Fruit fly (Drosophila melanogaster) whole organism, embryonic: ENCODE measurements around the gene Rab39.

Experiments used
- Aef1 ChIP-seq: fragments of 200-800 bp; sonication (Bioruptor generic); IDR thresholded peaks from 3 replicates; pipeline ENCODE4 v1.3.6; 2022; ENCODE audit warnings: missing biosample characterization, missing genetic modification characterization
- Atf3 ChIP-seq: fragments of 200-800 bp; sonication (Bioruptor generic); optimal IDR thresholded peaks from 3 replicates; lab custom pipeline; 2016; ENCODE audit warnings: missing biosample characterization, missing genetic modification characterization
- Bteb2 ChIP-seq: fragments of 200-800 bp; sonication (Bioruptor generic); optimal IDR thresholded peaks from 2 replicates; lab custom pipeline; 2016; ENCODE audit warnings: missing biosample characterization, missing genetic modification characterization
- CG1024 ChIP-seq: fragments of 200-800 bp; sonication (Bioruptor generic); IDR thresholded peaks from 2 replicates; pipeline ENCODE4 v1.3.6; 2022; ENCODE audit warnings: missing biosample characterization, missing genetic modification characterization
- CG11723 ChIP-seq: fragments of 200-800 bp; sonication (Bioruptor generic); optimal IDR thresholded peaks from 2 replicates; lab custom pipeline; 2017; ENCODE audit warnings: missing biosample characterization, mild to moderate bottlenecking, missing genetic modification characterization
- CG12155 ChIP-seq: fragments of 200-800 bp; sonication (Bioruptor generic); optimal IDR thresholded peaks from 3 replicates; lab custom pipeline; 2016; ENCODE audit warnings: missing biosample characterization, missing genetic modification characterization
- CG12744 ChIP-seq: fragments of 200-800 bp; sonication (Bioruptor generic); optimal IDR thresholded peaks from 2 replicates; lab custom pipeline; 2016; ENCODE audit warnings: missing biosample characterization, missing genetic modification characterization
- CG14014 ChIP-seq: fragments of 200-800 bp; sonication (Bioruptor generic); IDR thresholded peaks from 2 replicates; pipeline ENCODE4 v1.3.6; 2022; ENCODE audit warnings: missing biosample characterization, missing genetic modification characterization
- CG15011 ChIP-seq: fragments of 200-800 bp; sonication (Bioruptor generic); optimal IDR thresholded peaks from 3 replicates; lab custom pipeline; 2018; ENCODE audit warnings: missing biosample characterization, mild to moderate bottlenecking, missing genetic modification characterization
- CG17568 ChIP-seq: fragments of 200-800 bp; sonication (Bioruptor generic); optimal IDR thresholded peaks from 2 replicates; lab custom pipeline; 2018; ENCODE audit warnings: missing biosample characterization, mild to moderate bottlenecking, missing genetic modification characterization, moderate library complexity
- CG18262 ChIP-seq: fragments of 200-800 bp; optimal IDR thresholded peaks from 3 replicates; lab custom pipeline; 2019; ENCODE audit warnings: missing biosample characterization, mild to moderate bottlenecking, missing genetic modification characterization, moderate library complexity
- CG31388 ChIP-seq: fragments of 200-800 bp; sonication (Bioruptor generic); optimal IDR thresholded peaks from 2 replicates; lab custom pipeline; 2016; ENCODE audit warnings: missing biosample characterization, missing genetic modification characterization
- CG32532 ChIP-seq: fragments of 200-800 bp; sonication (Bioruptor generic); IDR thresholded peaks from 2 replicates; pipeline ENCODE4 v1.3.6; 2022; ENCODE audit warnings: missing biosample characterization, missing genetic modification characterization
- CG33213 ChIP-seq: fragments of 200-800 bp; sonication (Bioruptor generic); optimal IDR thresholded peaks from 3 replicates; lab custom pipeline; 2016; ENCODE audit warnings: missing biosample characterization, missing genetic modification characterization
- CG4282 ChIP-seq: fragments of 200-800 bp; sonication (Bioruptor generic); optimal IDR thresholded peaks from 2 replicates; lab custom pipeline; 2016; ENCODE audit warnings: missing biosample characterization, missing genetic modification characterization
- CG4404 ChIP-seq: fragments of 200-800 bp; sonication (Bioruptor generic); IDR thresholded peaks from 2 replicates; pipeline ENCODE4 v1.3.6; 2022; ENCODE audit warnings: missing biosample characterization, missing genetic modification characterization
- CG4820 ChIP-seq: fragments of 200-800 bp; sonication (Bioruptor generic); optimal IDR thresholded peaks from 3 replicates; lab custom pipeline; 2016; ENCODE audit warnings: missing biosample characterization, missing genetic modification characterization
- CG6689 ChIP-seq: fragments of 200-800 bp; sonication (Bioruptor generic); IDR thresholded peaks from 2 replicates; pipeline ENCODE4 v1.3.6; 2022; ENCODE audit warnings: missing biosample characterization, missing genetic modification characterization
- CG7556 ChIP-seq: fragments of 200-800 bp; sonication (Bioruptor generic); optimal IDR thresholded peaks from 2 replicates; lab custom pipeline; 2017; ENCODE audit warnings: missing biosample characterization, mild to moderate bottlenecking, missing genetic modification characterization
- CG8281 ChIP-seq: fragments of 200-800 bp; sonication (Bioruptor generic); optimal IDR thresholded peaks from 2 replicates; lab custom pipeline; 2018; ENCODE audit warnings: missing biosample characterization, mild to moderate bottlenecking, missing genetic modification characterization, moderate library complexity
- CG9876 ChIP-seq: fragments of 200-800 bp; sonication (Bioruptor generic); optimal IDR thresholded peaks from 2 replicates; lab custom pipeline; 2016; ENCODE audit warnings: missing biosample characterization, missing genetic modification characterization
- CG9932 ChIP-seq: fragments of 200-800 bp; sonication (Bioruptor generic); IDR thresholded peaks from 2 replicates; pipeline ENCODE4 v1.3.6; 2022; ENCODE audit warnings: missing biosample characterization, missing genetic modification characterization
- D19A ChIP-seq: fragments of 200-800 bp; optimal IDR thresholded peaks from 3 replicates; lab custom pipeline; 2019; ENCODE audit warnings: missing biosample characterization, mild to moderate bottlenecking, missing genetic modification characterization, moderate library complexity
- Dad ChIP-seq: fragments of 200-800 bp; sonication (Bioruptor generic); optimal IDR thresholded peaks from 3 replicates; lab custom pipeline; 2016; ENCODE audit warnings: missing biosample characterization, missing genetic modification characterization
- Dek ChIP-seq: fragments of 200-800 bp; sonication (Bioruptor generic); optimal IDR thresholded peaks from 3 replicates; lab custom pipeline; 2019; ENCODE audit warnings: missing biosample characterization, mild to moderate bottlenecking, missing genetic modification characterization, moderate library complexity
- Dref ChIP-seq: fragments of 200-800 bp; sonication (Bioruptor generic); IDR thresholded peaks from 2 replicates; pipeline ENCODE4 v1.3.6; 2022; ENCODE audit warnings: missing biosample characterization, missing genetic modification characterization
- Ets65A ChIP-seq: fragments of 200-800 bp; sonication (Bioruptor generic); peaks from one replicate; lab custom pipeline; 2016; ENCODE audit warnings: missing biosample characterization, missing genetic modification characterization
- Mrtf ChIP-seq: fragments of 200-800 bp; sonication (Bioruptor generic); IDR thresholded peaks from 3 replicates; pipeline ENCODE4 v1.3.6; 2022; ENCODE audit warnings: missing biosample characterization, missing genetic modification characterization
- NfI ChIP-seq: fragments of 200-800 bp; sonication (Bioruptor generic); optimal IDR thresholded peaks from 3 replicates; lab custom pipeline; 2018; ENCODE audit warnings: missing biosample characterization, mild to moderate bottlenecking, missing genetic modification characterization, moderate library complexity
- Scr ChIP-seq: fragments of 200-800 bp; sonication (Bioruptor generic); IDR thresholded peaks from 2 replicates; pipeline ENCODE4 v1.3.6; 2022; ENCODE audit warnings: missing biosample characterization, missing genetic modification characterization; ENCODE audit not compliant: partially characterized antibody
- Sin3A ChIP-seq: fragments of >200 bp; optimal IDR thresholded peaks from 2 replicates; lab custom pipeline; 2018
- Sox100B ChIP-seq: fragments of 200-800 bp; sonication (Bioruptor generic); optimal IDR thresholded peaks from 3 replicates; lab custom pipeline; 2018; ENCODE audit warnings: missing biosample characterization, mild to moderate bottlenecking, missing genetic modification characterization
- ac ChIP-seq: fragments of 200-800 bp; sonication (Bioruptor generic); optimal IDR thresholded peaks from 3 replicates; lab custom pipeline; 2017; ENCODE audit warnings: missing biosample characterization, mild to moderate bottlenecking, missing genetic modification characterization
- bowl ChIP-seq: fragments of 200-800 bp; sonication (Bioruptor generic); IDR thresholded peaks from 2 replicates; pipeline ENCODE4 v1.3.6; 2022; ENCODE audit warnings: missing biosample characterization, missing genetic modification characterization
- croc ChIP-seq: fragments of 200-800 bp; sonication (Bioruptor generic); conservative IDR thresholded peaks from 3 replicates; pipeline ENCODE4 v1.3.6; 2022; ENCODE audit warnings: missing biosample characterization, missing genetic modification characterization
- cwo ChIP-seq: fragments of 200-800 bp; sonication (Bioruptor generic); optimal IDR thresholded peaks from 3 replicates; lab custom pipeline; 2017; ENCODE audit warnings: missing biosample characterization, missing genetic modification characterization, mild to moderate bottlenecking, moderate library complexity, missing genetic modification reagents
- dysf ChIP-seq: fragments of 200-800 bp; sonication (Bioruptor generic); IDR thresholded peaks from 3 replicates; pipeline ENCODE4 v1.3.6; 2022; ENCODE audit warnings: missing biosample characterization, missing genetic modification characterization
- ftz-f1 ChIP-seq: fragments of 200-800 bp; sonication (Bioruptor generic); optimal IDR thresholded peaks from 2 replicates; lab custom pipeline; 2016; ENCODE audit warnings: missing biosample characterization, missing genetic modification characterization
- gce ChIP-seq: fragments of 200-800 bp; sonication (Bioruptor generic); IDR thresholded peaks from 3 replicates; pipeline ENCODE4 v1.3.6; 2022; ENCODE audit warnings: missing biosample characterization, missing genetic modification characterization
- gem ChIP-seq: fragments of 200-800 bp; sonication (Bioruptor generic); optimal IDR thresholded peaks from 2 replicates; lab custom pipeline; 2019; ENCODE audit warnings: missing biosample characterization, mild to moderate bottlenecking, missing genetic modification characterization, moderate library complexity
- gfzf ChIP-seq: fragments of 200-800 bp; sonication (Bioruptor generic); optimal IDR thresholded peaks from 2 replicates; lab custom pipeline; 2016; ENCODE audit warnings: missing biosample characterization, mild to moderate bottlenecking, missing genetic modification characterization, moderate library complexity
- jigr1 ChIP-seq: fragments of 200-800 bp; sonication (Bioruptor generic); IDR thresholded peaks from 3 replicates; pipeline ENCODE4 v1.3.6; 2022; ENCODE audit warnings: missing biosample characterization, missing genetic modification characterization
- kay ChIP-seq: fragments of 200-800 bp; sonication (Bioruptor generic); optimal IDR thresholded peaks from 2 replicates; lab custom pipeline; 2016; ENCODE audit warnings: missing biosample characterization, missing genetic modification characterization
- ken ChIP-seq: fragments of 200-800 bp; sonication (Bioruptor generic); IDR thresholded peaks from 3 replicates; pipeline ENCODE4 v1.3.6; 2022; ENCODE audit warnings: missing biosample characterization, missing genetic modification characterization
- pzg ChIP-seq: fragments of 200-800 bp; sonication (Bioruptor generic); optimal IDR thresholded peaks from 3 replicates; lab custom pipeline; 2018; ENCODE audit warnings: missing biosample characterization, mild to moderate bottlenecking, missing genetic modification characterization, moderate library complexity
- ranshi ChIP-seq: fragments of 200-800 bp; sonication (Bioruptor generic); IDR thresholded peaks from 2 replicates; pipeline ENCODE4 v1.3.6; 2022; ENCODE audit warnings: missing biosample characterization, missing genetic modification characterization
- ro ChIP-seq: fragments of 200-800 bp; sonication (Bioruptor generic); IDR thresholded peaks from 2 replicates; pipeline ENCODE4 v1.3.6; 2022; ENCODE audit warnings: missing biosample characterization, missing genetic modification characterization
- ssp ChIP-seq: fragments of 200-800 bp; sonication (Bioruptor generic); IDR thresholded peaks from 2 replicates; pipeline ENCODE4 v1.3.6; 2022; ENCODE audit warnings: missing biosample characterization, missing genetic modification characterization
- stc ChIP-seq: fragments of 200-800 bp; sonication (Bioruptor generic); IDR thresholded peaks from 2 replicates; pipeline ENCODE4 v1.3.6; 2022; ENCODE audit warnings: missing biosample characterization, missing genetic modification characterization
- vfl ChIP-seq: fragments of 200-800 bp; sonication (Bioruptor generic); optimal IDR thresholded peaks from 2 replicates; lab custom pipeline; 2016; ENCODE audit warnings: missing biosample characterization, missing genetic modification characterization

Gene Rab39

DNA sequence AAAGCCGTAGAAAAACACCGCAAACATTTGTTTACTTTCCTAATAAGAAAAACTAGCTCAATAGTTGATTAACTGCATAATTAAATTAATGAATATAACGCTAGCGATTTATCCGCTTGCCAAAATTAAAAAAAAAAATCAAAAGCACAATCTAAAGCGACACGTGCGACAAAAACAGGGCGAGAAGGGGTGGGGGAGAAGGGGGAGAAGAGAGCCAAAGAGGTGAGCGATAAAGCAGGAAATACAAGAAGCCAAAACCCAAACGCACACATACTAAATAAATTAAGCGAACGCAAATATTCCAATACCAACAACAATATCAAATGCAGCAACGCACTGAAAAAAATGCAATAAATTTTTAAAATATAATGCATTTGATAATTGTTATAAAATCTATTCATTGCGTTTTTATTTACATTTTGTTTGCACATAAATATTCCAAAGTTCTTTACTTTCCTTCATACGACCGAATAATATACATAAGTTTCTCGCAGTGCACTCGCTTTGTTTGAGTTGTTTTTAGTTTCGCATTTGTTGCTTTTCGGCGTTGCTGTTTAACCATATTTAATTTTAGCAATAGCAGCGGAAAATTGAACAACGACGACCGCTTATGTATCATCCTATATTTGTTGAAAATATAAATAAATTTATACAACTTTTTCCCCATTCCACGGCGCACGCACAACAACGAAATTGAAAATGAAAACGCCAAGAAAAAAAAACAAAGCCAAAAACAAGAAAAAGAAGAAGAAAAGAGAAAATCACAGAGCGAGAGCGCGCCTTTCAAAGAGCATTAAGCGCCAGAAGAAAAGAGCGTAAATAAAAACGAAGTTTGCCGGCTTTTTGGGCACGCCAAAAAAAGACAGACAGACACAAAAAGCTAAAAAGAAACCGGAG lies 36.5 kb upstream of the Rab39 start (continued):
- TF ChIP-seq croc (GFP tag; lab: Robert Waterston, UW) = peak; percentile 91
- peak; percentile 91 for TF ChIP-seq D19A
- no peak for TF ChIP-seq Dref (GFP tag; lab: Robert Waterston, UW)
- peak; percentile 89 for TF ChIP-seq CG12744 (GFP tag; lab: Kevin White, UChicago)
- TF ChIP-seq CG9876 (GFP tag; lab: Kevin White, UChicago) = peak; percentile 66
- peak; percentile 80 for TF ChIP-seq Atf3
- peak; percentile 86 for TF ChIP-seq CG31388 (GFP tag; lab: Kevin White, UChicago)
- TF ChIP-seq CG33213 = peak; percentile 74
- TF ChIP-seq bowl (GFP tag; lab: Robert Waterston, UW) = peak; percentile 88
- peak; percentile 94 for TF ChIP-seq CG18262 (tag; lab: Kevin White, UChicago)
- TF ChIP-seq vfl (GFP tag; lab: Kevin White, UChicago) = peak; percentile 88
- TF ChIP-seq ro (GFP tag; lab: Robert Waterston, UW) = peak; percentile 91
- TF ChIP-seq CG8281 (tag; lab: Kevin White, UChicago) = peak; percentile 84
- TF ChIP-seq gem = peak; percentile 98
- TF ChIP-seq Dad (GFP tag; lab: Kevin White, UChicago) = peak; percentile 91
- TF ChIP-seq CG7556 (GFP tag; lab: Kevin White, UChicago) = peak; percentile 96
- peak; percentile 6 for TF ChIP-seq ftz-f1 (GFP tag; lab: Kevin White, UChicago)
- peak; percentile 93 for TF ChIP-seq CG9932 (GFP tag; lab: Robert Waterston, UW)
- TF ChIP-seq CG17568 (GFP tag; lab: Kevin White, UChicago) = peak; percentile 89
- TF ChIP-seq stc (GFP tag; lab: Robert Waterston, UW) = peak; percentile 94
- TF ChIP-seq CG6689 (GFP tag; lab: Robert Waterston, UW) = peak; percentile 95
- peak; percentile 96 for TF ChIP-seq CG14014
- peak; percentile 96 for TF ChIP-seq NfI (GFP tag; lab: Kevin White, UChicago)
- TF ChIP-seq cwo (GFP tag; lab: Kevin White, UChicago) = peak; percentile 96
- peak; percentile 84 for TF ChIP-seq kay
- peak; percentile 97 for TF ChIP-seq Sox100B (GFP tag; lab: Kevin White, UChicago)
- peak; percentile 6 for TF ChIP-seq pzg (GFP tag; lab: Kevin White, UChicago)
- TF ChIP-seq ac (GFP tag; lab: Kevin White, UChicago) = peak; percentile 56
- peak; percentile 96 for TF ChIP-seq CG32532
- peak; percentile 97 for TF ChIP-seq Aef1 (GFP tag; lab: Robert Waterston, UW)
- peak; percentile 95 for TF ChIP-seq ken (GFP tag; lab: Robert Waterston, UW)
- peak; percentile 95 for TF ChIP-seq ranshi (GFP tag; lab: Robert Waterston, UW)
- TF ChIP-seq CG12155 = peak; percentile 91
- TF ChIP-seq CG4820 (GFP tag; lab: Kevin White, UChicago) = peak; percentile 92
- no peak for TF ChIP-seq gfzf (GFP tag; lab: Kevin White, UChicago)
- TF ChIP-seq Sin3A = no peak
- TF ChIP-seq dysf (GFP tag; lab: Robert Waterston, UW) = peak; percentile 97
- TF ChIP-seq CG1024 (GFP tag; lab: Robert Waterston, UW) = peak; percentile 92
- peak; percentile 93 for TF ChIP-seq CG15011 (GFP tag; lab: Kevin White, UChicago)
- peak; percentile 42 for TF ChIP-seq CG4282 (GFP tag; lab: Kevin White, UChicago)
- TF ChIP-seq ssp = peak; percentile 87
- peak; percentile 98 for TF ChIP-seq Ets65A
- peak; percentile 85; the same call in 2 of the 3 replicates for TF ChIP-seq gce
- peak; percentile 93 for TF ChIP-seq Mrtf (GFP tag; lab: Robert Waterston, UW)
- TF ChIP-seq CG11723 (GFP tag; lab: Kevin White, UChicago) = peak; percentile 91
- TF ChIP-seq CG4404 (GFP tag; lab: Robert Waterston, UW) = peak; percentile 84
- peak; percentile 92 for TF ChIP-seq Bteb2 (GFP tag; lab: Kevin White, UChicago)
- TF ChIP-seq jigr1 (GFP tag; lab: Robert Waterston, UW) = peak; percentile 88
- TF ChIP-seq Dek (tag; lab: Kevin White, UChicago) = peak; percentile 96
- TF ChIP-seq Scr (GFP tag; lab: Robert Waterston, UW) = no peak
